Worm (Caenorhabditis elegans) whole organism, mixed stage, embryonic: ENCODE measurements around the gene col-118.

Source experiments
- M03D4.4 ChIP-seq: sonication (generic microtip); optimal IDR thresholded peaks from 2 replicates; lab custom pipeline; 2017; ENCODE audit warnings: mild to moderate bottlenecking, missing genetic modification characterization, missing compliant biosample characterization
- bed-3 ChIP-seq: fragments of 200-800 bp; sonication (Bioruptor generic); optimal IDR thresholded peaks from 3 replicates; lab custom pipeline; 2018; ENCODE audit warnings: mild to moderate bottlenecking, missing genetic modification characterization, moderate library complexity, missing compliant biosample characterization
- blmp-1 ChIP-seq: fragments of 150-350 bp; optimal IDR thresholded peaks from 2 replicates; lab custom pipeline; 2014; ENCODE audit warnings: missing biosample characterization, missing genetic modification characterization
- ceh-39 ChIP-seq: fragments of 150-350 bp; optimal IDR thresholded peaks from 2 replicates; lab custom pipeline; 2014; ENCODE audit warnings: missing biosample characterization, missing genetic modification characterization
- ces-1 ChIP-seq: fragments of 150-350 bp; optimal IDR thresholded peaks from 2 replicates; lab custom pipeline; 2014; ENCODE audit warnings: missing biosample characterization, missing genetic modification reagents, missing genetic modification characterization
- cnd-1 ChIP-seq: fragments of 200-800 bp; sonication (Bioruptor generic); optimal IDR thresholded peaks from 2 replicates; lab custom pipeline; 2018; ENCODE audit warnings: mild to moderate bottlenecking, missing genetic modification characterization, missing compliant biosample characterization
- drap-1 ChIP-seq: fragments of 200-800 bp; sonication (Bioruptor generic); optimal IDR thresholded peaks from 3 replicates; lab custom pipeline; 2018; ENCODE audit warnings: mild to moderate bottlenecking, missing genetic modification characterization, missing compliant biosample characterization
- elt-1 ChIP-seq: sonication (generic microtip); optimal IDR thresholded peaks from 2 replicates; lab custom pipeline; 2017; ENCODE audit warnings: missing genetic modification characterization, mild to moderate bottlenecking, missing compliant biosample characterization, antibody characterized with exemption, moderate library complexity, borderline replicate concordance; ENCODE audit not compliant: insufficient read depth
- elt-3 ChIP-seq: fragments of 150-350 bp; optimal IDR thresholded peaks from 2 replicates; lab custom pipeline; 2014; ENCODE audit warnings: missing biosample characterization, missing genetic modification characterization
- flh-1 ChIP-seq: fragments of 200-800 bp; sonication (Bioruptor generic); optimal IDR thresholded peaks from 2 replicates; lab custom pipeline; 2018; ENCODE audit warnings: mild to moderate bottlenecking, missing genetic modification characterization, moderate library complexity, missing compliant biosample characterization
- hlh-1 ChIP-seq: fragments of 150-350 bp; optimal IDR thresholded peaks from 2 replicates; lab custom pipeline; 2014; ENCODE audit warnings: missing biosample characterization, missing genetic modification reagents, missing genetic modification characterization
- lin-13 ChIP-seq: fragments of 150-350 bp; optimal IDR thresholded peaks from 2 replicates; lab custom pipeline; 2014; ENCODE audit warnings: missing biosample characterization, missing genetic modification characterization
- lin-32 ChIP-seq: fragments of 200-800 bp; sonication (Bioruptor generic); optimal IDR thresholded peaks from 2 replicates; lab custom pipeline; 2018; ENCODE audit warnings: mild to moderate bottlenecking, missing genetic modification characterization, missing compliant biosample characterization
- lsy-2 ChIP-seq: fragments of 150-350 bp; optimal IDR thresholded peaks from 2 replicates; lab custom pipeline; 2014; ENCODE audit warnings: missing biosample characterization, missing genetic modification characterization
- mab-5 ChIP-seq: fragments of 150-350 bp; optimal IDR thresholded peaks from 2 replicates; lab custom pipeline; 2014; ENCODE audit warnings: missing biosample characterization, missing genetic modification characterization
- mls-2 ChIP-seq: sonication (generic microtip); optimal IDR thresholded peaks from 2 replicates; lab custom pipeline; 2016; ENCODE audit warnings: mild to moderate bottlenecking, missing genetic modification characterization, moderate library complexity, missing compliant biosample characterization
- nhr-2 ChIP-seq: fragments of 150-350 bp; optimal IDR thresholded peaks from 2 replicates; lab custom pipeline; 2014; ENCODE audit warnings: missing biosample characterization, missing genetic modification characterization
- nhr-237 ChIP-seq: fragments of 150-350 bp; optimal IDR thresholded peaks from 2 replicates; lab custom pipeline; 2014; ENCODE audit warnings: missing biosample characterization, missing genetic modification characterization
- nhr-28 ChIP-seq: fragments of 150-350 bp; optimal IDR thresholded peaks from 2 replicates; lab custom pipeline; 2014; ENCODE audit warnings: missing biosample characterization, missing genetic modification characterization
- pha-4 ChIP-seq: fragments of 150-350 bp; optimal IDR thresholded peaks from 2 replicates; lab custom pipeline; 2018; ENCODE audit warnings: missing biosample characterization, missing genetic modification reagents, missing genetic modification characterization
- sem-2 ChIP-seq: fragments of 200-800 bp; sonication (Bioruptor generic); optimal IDR thresholded peaks from 2 replicates; lab custom pipeline; 2018; ENCODE audit warnings: mild to moderate bottlenecking, missing genetic modification characterization, missing compliant biosample characterization
- snpc-4 ChIP-seq: fragments of 150-350 bp; optimal IDR thresholded peaks from 2 replicates; lab custom pipeline; 2014; ENCODE audit warnings: missing biosample characterization, missing genetic modification characterization
- sptf-1 ChIP-seq: sonication (generic microtip); optimal IDR thresholded peaks from 2 replicates; lab custom pipeline; 2017; ENCODE audit warnings: mild to moderate bottlenecking, missing genetic modification characterization, moderate library complexity, missing compliant biosample characterization
- unc-120 ChIP-seq: sonication (generic microtip); optimal IDR thresholded peaks from 2 replicates; lab custom pipeline; 2017; ENCODE audit warnings: missing genetic modification characterization, missing compliant biosample characterization; ENCODE audit not compliant: poor library complexity, severe bottlenecking
- unc-39 ChIP-seq: fragments of 150-350 bp; optimal IDR thresholded peaks from 2 replicates; lab custom pipeline; 2014; ENCODE audit warnings: missing biosample characterization, missing genetic modification characterization
- unc-62 ChIP-seq: fragments of 150-350 bp; optimal IDR thresholded peaks from 2 replicates; lab custom pipeline; 2014; ENCODE audit warnings: missing biosample characterization, missing genetic modification reagents, missing genetic modification characterization
- zip-8 ChIP-seq: fragments of 150-350 bp; optimal IDR thresholded peaks from 2 replicates; lab custom pipeline; 2014; ENCODE audit warnings: missing biosample characterization, missing genetic modification characterization
- ztf-11 ChIP-seq: fragments of 150-350 bp; optimal IDR thresholded peaks from 2 replicates; lab custom pipeline; 2014; ENCODE audit warnings: missing biosample characterization, missing genetic modification characterization

Gene col-118

ce11 chrIV:8847918-8848317 is at the start of gene col-118:
col-118 (plus strand) TSS chrIV:8848218.
- no peak for TF ChIP-seq unc-62 (GFP tag; lab: Kevin White, UChicago)
- no peak for TF ChIP-seq mab-5 (tag; lab: Kevin White, UChicago)
- TF ChIP-seq elt-1, result no peak
- TF ChIP-seq unc-39 (tag; lab: Kevin White, UChicago), result no peak
- TF ChIP-seq snpc-4 (tag; lab: Kevin White, UChicago), result no peak
- TF ChIP-seq bed-3, result no peak
- TF ChIP-seq nhr-237 (tag; lab: Kevin White, UChicago), result no peak
- TF ChIP-seq flh-1 (GFP tag; lab: Kevin White, UChicago), result no peak
- TF ChIP-seq nhr-2 (tag; lab: Kevin White, UChicago), result no peak
- TF ChIP-seq nhr-28 (tag; lab: Kevin White, UChicago), result no peak
- TF ChIP-seq ceh-39 (tag; lab: Kevin White, UChicago), result no peak

- TF ChIP-seq unc-62 (GFP tag; lab: Kevin White, UChicago) (no peak), mls-2 (tag; lab: Kevin White, UChicago) (no peak), ceh-39 (tag; lab: Kevin White, UChicago) (no peak), ces-1 (GFP tag; lab: Kevin White, UChicago) (no peak), lin-13 (tag; lab: Kevin White, UChicago) (no peak), cnd-1 (tag; lab: Kevin White, UChicago) (no peak), nhr-28 (tag; lab: Kevin White, UChicago) (no peak), pha-4 (tag; lab: Kevin White, UChicago) (no peak), drap-1 (no peak), M03D4.4 (tag; lab: Kevin White, UChicago) (no peak)
Observed at ce11 chrIV:8798255-8798654, 49.8 kb upstream of the col-118 start, which contains the start of gene clec-182. clec-182 (minus strand) TSS chrIV:8798355.

ce11 chrIV:8807327-8807726 is 40.7 kb upstream of the col-118 start:
- no peak for TF ChIP-seq M03D4.4 (tag; lab: Kevin White, UChicago)
- TF ChIP-seq flh-1 (GFP tag; lab: Kevin White, UChicago), result no peak
- no peak for TF ChIP-seq cnd-1 (tag; lab: Kevin White, UChicago)
- no peak for TF ChIP-seq snpc-4 (tag; lab: Kevin White, UChicago)
- no peak for TF ChIP-seq drap-1
- no peak for TF ChIP-seq elt-1
- TF ChIP-seq bed-3, result no peak
- no peak for TF ChIP-seq sptf-1 (tag; lab: Kevin White, UChicago)
- TF ChIP-seq nhr-28 (tag; lab: Kevin White, UChicago), result no peak

ce11 chrIV:8813614-8814013 is 34.4 kb upstream of the col-118 start, which contains the start of gene exc-5:
exc-5 (minus strand) TSS chrIV:8813670.
- TF ChIP-seq ztf-11 (tag; lab: Kevin White, UChicago), result no peak
- TF ChIP-seq flh-1 (GFP tag; lab: Kevin White, UChicago), result no peak
- TF ChIP-seq ces-1 (GFP tag; lab: Kevin White, UChicago), result no peak
- no peak for TF ChIP-seq nhr-28 (tag; lab: Kevin White, UChicago)
- no peak for TF ChIP-seq bed-3
- TF ChIP-seq ceh-39 (tag; lab: Kevin White, UChicago), result no peak
- peak; percentile 87 for TF ChIP-seq hlh-1
- TF ChIP-seq unc-62 (GFP tag; lab: Kevin White, UChicago), result peak; percentile 11
- no peak for TF ChIP-seq sptf-1 (tag; lab: Kevin White, UChicago)
- TF ChIP-seq lin-13 (tag; lab: Kevin White, UChicago), result no peak
- peak; percentile 59 for TF ChIP-seq unc-120 (tag; lab: Kevin White, UChicago)
- TF ChIP-seq cnd-1 (tag; lab: Kevin White, UChicago), result no peak
- TF ChIP-seq lsy-2 (tag; lab: Kevin White, UChicago), result no peak
- no peak for TF ChIP-seq drap-1
- no peak for TF ChIP-seq sem-2 (GFP tag; lab: Kevin White, UChicago)
- no peak for TF ChIP-seq zip-8 (tag; lab: Kevin White, UChicago)
- no peak for TF ChIP-seq elt-3 (tag; lab: Kevin White, UChicago)
- TF ChIP-seq blmp-1 (tag; lab: Kevin White, UChicago), result no peak
- no peak for TF ChIP-seq lin-32
- TF ChIP-seq, all 35 proteins: peak for 3

ce11 chrIV:8815162-8815561 is 32.9 kb upstream of the col-118 start:
- no peak for TF ChIP-seq unc-120 (tag; lab: Kevin White, UChicago)
- TF ChIP-seq drap-1, result no peak
- no peak for TF ChIP-seq elt-1
- TF ChIP-seq ztf-11 (tag; lab: Kevin White, UChicago), result no peak
- TF ChIP-seq snpc-4 (tag; lab: Kevin White, UChicago), result no peak
- TF ChIP-seq nhr-28 (tag; lab: Kevin White, UChicago), result no peak
